Worm (Caenorhabditis elegans) whole organism, L4 larva: ENCODE measurements around the gene C28C12.11.
A peak's percentile ranks its signal among the peaks of the same experiment; 100 is the strongest.

ENCODE experiments used
- D1046.2 ChIP-seq: fragments of 200-800 bp; sonication (Bioruptor generic); IDR thresholded peaks from 2 replicates; pipeline ENCODE4 v1.3.6; 2022; ENCODE audit warnings: missing genetic modification characterization, missing compliant biosample characterization
- F10B5.3 ChIP-seq: sonication (generic microtip); optimal IDR thresholded peaks from 2 replicates; lab custom pipeline; 2016; ENCODE audit warnings: mild to moderate bottlenecking, missing genetic modification characterization, missing compliant biosample characterization
- F44E2.7 ChIP-seq: fragments of 200-800 bp; sonication (Bioruptor generic); IDR thresholded peaks from 2 replicates; pipeline ENCODE4 v2.1.2; 2022; ENCODE audit warnings: missing genetic modification characterization, missing compliant biosample characterization
- F49E8.2 ChIP-seq: sonication (generic microtip); optimal IDR thresholded peaks from 2 replicates; lab custom pipeline; 2016; ENCODE audit warnings: missing compliant biosample characterization, mild to moderate bottlenecking, missing genetic modification characterization, borderline replicate concordance
- T20F7.1 ChIP-seq: fragments of 200-800 bp; sonication (Bioruptor generic); optimal IDR thresholded peaks from 2 replicates; lab custom pipeline; 2018; ENCODE audit warnings: mild to moderate bottlenecking, missing genetic modification characterization, missing compliant biosample characterization
- T26A8.4 ChIP-seq: fragments of 200-800 bp; sonication (Bioruptor generic); IDR thresholded peaks from 2 replicates; pipeline ENCODE4 v1.3.6; 2022; ENCODE audit warnings: missing genetic modification characterization, missing compliant biosample characterization
- ZK546.5 ChIP-seq, 2 experiments: sonication (generic microtip); optimal IDR thresholded peaks; 2 replicates each; lab custom pipeline; 2017; ENCODE audit warnings: missing biosample characterization in 2 of 2, missing genetic modification characterization in 2 of 2
- ama-1 ChIP-seq: fragments of 150-350 bp; optimal IDR thresholded peaks from 2 replicates; lab custom pipeline; 2014; ENCODE audit warnings: inconsistent platforms, mixed read lengths
- arid-1 ChIP-seq: fragments of 200-800 bp; sonication (Bioruptor generic); conservative IDR thresholded peaks from 2 replicates; pipeline ENCODE4 v1.3.6; 2022; ENCODE audit warnings: missing genetic modification reagents, missing genetic modification characterization, missing compliant biosample characterization
- attf-4 ChIP-seq: sonication (generic microtip); optimal IDR thresholded peaks from 3 replicates; lab custom pipeline; 2017; ENCODE audit warnings: missing biosample characterization, missing genetic modification characterization
- ceh-32 ChIP-seq: sonication (generic microtip); optimal IDR thresholded peaks from 2 replicates; lab custom pipeline; 2016; ENCODE audit warnings: mild to moderate bottlenecking, missing genetic modification characterization, missing compliant biosample characterization; ENCODE audit not compliant: poor library complexity
- ces-1 ChIP-seq: fragments of 150-350 bp; sonication (generic microtip); optimal IDR thresholded peaks from 4 replicates; lab custom pipeline; 2014; ENCODE audit warnings: missing biosample characterization, missing genetic modification reagents, missing genetic modification characterization
- cey-2 ChIP-seq: sonication (generic microtip); optimal IDR thresholded peaks from 3 replicates; lab custom pipeline; 2017; ENCODE audit warnings: missing genetic modification characterization, mild to moderate bottlenecking, missing compliant biosample characterization, antibody characterized with exemption, borderline replicate concordance; ENCODE audit not compliant: insufficient read depth
- dpl-1 ChIP-seq: fragments of 150-350 bp; optimal IDR thresholded peaks from 2 replicates; lab custom pipeline; 2014; ENCODE audit warnings: missing biosample characterization, missing genetic modification reagents, missing genetic modification characterization
- dve-1 ChIP-seq: sonication (generic microtip); optimal IDR thresholded peaks from 2 replicates; lab custom pipeline; 2017; ENCODE audit warnings: antibody characterized with exemption, mild to moderate bottlenecking, missing genetic modification characterization, missing compliant biosample characterization; ENCODE audit not compliant: insufficient read depth
- egl-43 ChIP-seq: fragments of 200-800 bp; sonication (Bioruptor generic); IDR thresholded peaks from 2 replicates; pipeline ENCODE4 v1.3.6; 2022; ENCODE audit warnings: missing genetic modification reagents, missing genetic modification characterization, missing compliant biosample characterization
- fos-1 ChIP-seq: fragments of 150-350 bp; optimal IDR thresholded peaks from 2 replicates; lab custom pipeline; 2014; ENCODE audit warnings: missing biosample characterization, missing genetic modification characterization
- hlh-11 ChIP-seq: fragments of 200-800 bp; sonication (Bioruptor generic); optimal IDR thresholded peaks from 2 replicates; lab custom pipeline; 2018; ENCODE audit warnings: mild to moderate bottlenecking, missing genetic modification characterization, missing compliant biosample characterization
- jun-1 ChIP-seq: fragments of 150-350 bp; optimal IDR thresholded peaks from 2 replicates; lab custom pipeline; 2014; ENCODE audit warnings: missing biosample characterization, missing genetic modification reagents, missing genetic modification characterization
- lim-7 ChIP-seq: fragments of 200-800 bp; sonication (Bioruptor generic); IDR thresholded peaks from 2 replicates; pipeline ENCODE4 v1.3.6; 2022; ENCODE audit warnings: missing genetic modification characterization, missing compliant biosample characterization
- lin-1 ChIP-seq: fragments of 200-800 bp; sonication (Bioruptor generic); IDR thresholded peaks from 2 replicates; pipeline ENCODE4 v1.3.6; 2022; ENCODE audit warnings: missing genetic modification reagents, missing genetic modification characterization, missing compliant biosample characterization
- lir-3 ChIP-seq: sonication (generic microtip); optimal IDR thresholded peaks from 2 replicates; lab custom pipeline; 2016; ENCODE audit warnings: mild to moderate bottlenecking, missing genetic modification characterization, missing compliant biosample characterization
- lsy-2 ChIP-seq, 2 experiments: fragments of 150-350 bp in 1 of 2; sonication (generic microtip) in 1 of 2; optimal IDR thresholded peaks; 2 replicates each; lab custom pipeline; 2014 to 2017; ENCODE audit warnings: missing biosample characterization in 2 of 2, missing genetic modification characterization in 2 of 2
- madf-9 ChIP-seq: fragments of 200-800 bp; sonication (Bioruptor generic); conservative IDR thresholded peaks from 2 replicates; pipeline ENCODE4 v1.3.6; 2022; ENCODE audit warnings: missing genetic modification reagents, missing genetic modification characterization, missing compliant biosample characterization
- mdl-1 ChIP-seq, 2 experiments: fragments of 150-350 bp in 1 of 2; sonication (generic microtip) in 1 of 2; optimal IDR thresholded peaks; 2 replicates each; lab custom pipeline; 2014 to 2017; ENCODE audit warnings: missing biosample characterization in 2 of 2, missing genetic modification characterization in 2 of 2
- mdt-29 ChIP-seq: fragments of 200-800 bp; sonication (Bioruptor generic); IDR thresholded peaks from 2 replicates; pipeline ENCODE4 v1.3.6; 2022; ENCODE audit warnings: missing genetic modification reagents, missing genetic modification characterization, missing compliant biosample characterization
- mes-2 ChIP-seq: sonication (generic microtip); optimal IDR thresholded peaks from 2 replicates; lab custom pipeline; 2016; ENCODE audit warnings: missing genotype, mild to moderate bottlenecking, missing genetic modification characterization, missing compliant biosample characterization; ENCODE audit not compliant: poor library complexity, severe bottlenecking
- mxl-2 ChIP-seq: fragments of 200-800 bp; sonication (Bioruptor generic); conservative IDR thresholded peaks from 2 replicates; pipeline ENCODE4 v1.3.6; 2022; ENCODE audit warnings: missing genetic modification reagents, missing genetic modification characterization, missing compliant biosample characterization
- mxl-3 ChIP-seq: fragments of 200-800 bp; sonication (Bioruptor generic); optimal IDR thresholded peaks from 2 replicates; lab custom pipeline; 2018; ENCODE audit warnings: mild to moderate bottlenecking, missing genetic modification characterization, missing compliant biosample characterization
- nhr-10 ChIP-seq: fragments of 150-350 bp; optimal IDR thresholded peaks from 2 replicates; lab custom pipeline; 2014; ENCODE audit warnings: missing biosample characterization, missing genetic modification characterization
- nhr-11 ChIP-seq: fragments of 150-350 bp; optimal IDR thresholded peaks from 2 replicates; lab custom pipeline; 2014; ENCODE audit warnings: missing biosample characterization, missing genetic modification characterization
- nhr-6 ChIP-seq: fragments of 150-350 bp; optimal IDR thresholded peaks from 2 replicates; lab custom pipeline; 2014; ENCODE audit warnings: missing biosample characterization, missing genetic modification characterization
- nhr-76 ChIP-seq: fragments of 150-350 bp; optimal IDR thresholded peaks from 2 replicates; lab custom pipeline; 2014; ENCODE audit warnings: missing biosample characterization, missing genetic modification characterization
- pha-4 ChIP-seq, 2 experiments: fragments of 150-350 bp in 1 of 2; fragments of 200-800 bp in 1 of 2; sonication (Bioruptor generic) in 1 of 2; IDR thresholded peaks in 1 of 2; optimal IDR thresholded peaks in 1 of 2; 2 replicates each; pipeline versions ENCODE4 v1.3.6 to Lab custom; 2014 to 2022; ENCODE audit warnings: missing genetic modification characterization in 2 of 2, missing genetic modification reagents in 2 of 2, missing biosample characterization in 1 of 2, missing compliant biosample characterization in 1 of 2
- rbr-2 ChIP-seq: sonication (generic microtip); optimal IDR thresholded peaks from 2 replicates; lab custom pipeline; 2016; ENCODE audit warnings: missing genotype, missing genetic modification characterization, missing compliant biosample characterization
- sdz-12 ChIP-seq: fragments of 200-800 bp; sonication (Bioruptor generic); optimal IDR thresholded peaks from 2 replicates; lab custom pipeline; 2018; ENCODE audit warnings: mild to moderate bottlenecking, missing genetic modification characterization, missing compliant biosample characterization
- skn-1 ChIP-seq: fragments of 150-350 bp; optimal IDR thresholded peaks from 2 replicates; lab custom pipeline; 2014; ENCODE audit warnings: missing biosample characterization, missing genetic modification characterization
- snpc-1.2 ChIP-seq: fragments of 200-800 bp; sonication (Bioruptor generic); IDR thresholded peaks from 2 replicates; pipeline ENCODE4 v1.3.6; 2022; ENCODE audit warnings: missing genetic modification reagents, missing genetic modification characterization, missing compliant biosample characterization
- spr-1 ChIP-seq: sonication (generic microtip); optimal IDR thresholded peaks from 2 replicates; lab custom pipeline; 2016; ENCODE audit warnings: mild to moderate bottlenecking, missing genetic modification characterization, missing compliant biosample characterization
- tag-97 ChIP-seq: fragments of 200-800 bp; sonication (Bioruptor generic); IDR thresholded peaks from 2 replicates; pipeline ENCODE4 v1.3.6; 2022; ENCODE audit warnings: missing genetic modification characterization, missing compliant biosample characterization
- tra-1 ChIP-seq: fragments of 200-800 bp; sonication (Bioruptor generic); IDR thresholded peaks from 2 replicates; pipeline ENCODE4 v1.3.6; 2022; ENCODE audit warnings: missing genetic modification reagents, missing genetic modification characterization, missing compliant biosample characterization
- unc-39 ChIP-seq: sonication (generic microtip); optimal IDR thresholded peaks from 2 replicates; lab custom pipeline; 2017; ENCODE audit warnings: missing biosample characterization, missing genetic modification characterization
- unc-62 ChIP-seq, 3 experiments: fragments of 150-350 bp in 1 of 3; sonication (generic microtip); optimal IDR thresholded peaks in 2 of 3; peaks in 1 of 3; 1 replicate in 1 of 3; 2 replicates in 2 of 3; lab custom pipeline; 2014 to 2017; ENCODE audit warnings: missing biosample characterization in 3 of 3, missing genetic modification characterization in 3 of 3, missing genetic modification reagents in 3 of 3, missing genotype in 1 of 3
- zfp-2 ChIP-seq: sonication (generic microtip); optimal IDR thresholded peaks from 2 replicates; lab custom pipeline; 2016; ENCODE audit warnings: mild to moderate bottlenecking, missing genetic modification characterization, missing compliant biosample characterization
- zip-11 ChIP-seq: fragments of 200-800 bp; sonication (Bioruptor generic); IDR thresholded peaks from 2 replicates; pipeline ENCODE4 v1.3.6; 2022; ENCODE audit warnings: missing genetic modification characterization, missing compliant biosample characterization
- zip-2 ChIP-seq: fragments of 150-350 bp; optimal IDR thresholded peaks from 2 replicates; lab custom pipeline; 2014; ENCODE audit warnings: missing biosample characterization, missing genetic modification characterization
- ztf-11 ChIP-seq: fragments of 150-350 bp; optimal IDR thresholded peaks from 2 replicates; lab custom pipeline; 2014; ENCODE audit warnings: missing biosample characterization, missing genetic modification characterization

C28C12.11 gene

DNA sequence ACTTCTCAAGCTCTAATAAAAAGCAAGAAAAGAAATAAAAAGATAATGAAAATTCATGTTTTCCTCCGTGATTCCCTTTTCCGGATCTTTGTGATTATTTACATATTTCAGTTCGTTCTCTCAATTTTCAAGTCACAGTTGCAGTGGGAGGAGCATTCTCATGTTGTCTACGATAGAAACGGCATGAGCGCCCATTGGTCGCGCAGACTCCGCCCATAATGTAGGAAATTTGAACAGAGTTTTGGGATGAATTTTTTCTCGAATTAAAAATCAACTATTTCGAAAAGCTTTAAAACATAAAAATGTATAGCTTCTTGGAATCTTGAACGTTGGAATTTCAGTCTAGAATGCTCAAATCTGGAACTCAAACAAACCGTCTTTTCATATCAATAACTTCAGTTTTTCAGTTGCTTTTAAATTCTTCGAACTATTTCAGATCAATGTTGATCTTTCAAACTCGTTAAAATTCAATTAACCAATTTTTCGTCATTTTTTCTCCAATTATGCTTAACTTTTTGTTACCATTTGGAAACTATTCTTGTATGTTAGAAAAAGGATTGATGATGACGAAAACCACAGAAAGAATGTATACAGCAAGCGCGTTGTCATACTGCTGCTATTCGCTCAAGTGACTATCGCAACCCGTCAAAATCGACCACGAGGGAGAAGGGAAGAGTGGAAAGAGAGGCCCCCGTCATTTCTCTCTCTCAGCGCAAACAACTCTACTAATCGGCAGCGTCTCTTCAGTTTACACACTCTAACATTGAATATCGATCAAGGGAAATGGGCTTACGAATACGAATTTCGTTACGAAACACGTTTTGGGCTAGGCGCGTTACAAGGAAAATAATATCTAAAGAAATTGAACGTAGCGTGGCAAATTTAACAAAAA is 42.0 kb upstream of the C28C12.11 start (continued):
- TF ChIP-seq pha-4 (GFP tag; IDR thresholded peaks at IDR 0.05; lab: Robert Waterston, UW): peak; percentile 60
- peak; percentile 10 for TF ChIP-seq pha-4 (tag; optimal IDR thresholded peaks at IDR 0.05; lab: Kevin White, UChicago)
- peak; percentile 45 for TF ChIP-seq T20F7.1 (GFP tag; lab: Kevin White, UChicago)
- peak; percentile 70 for TF ChIP-seq lin-1 (GFP tag; lab: Robert Waterston, UW)
- TF ChIP-seq dpl-1 (GFP tag; lab: Kevin White, UChicago): peak; percentile 32
- no peak for TF ChIP-seq tag-97 (GFP tag; lab: Robert Waterston, UW)
- TF ChIP-seq T26A8.4 (GFP tag; lab: Robert Waterston, UW): no peak
- TF ChIP-seq nhr-76 (tag; lab: Kevin White, UChicago): no peak
- peak; percentile 51 for TF ChIP-seq nhr-11 (tag; lab: Kevin White, UChicago)
- peak; percentile 83 for TF ChIP-seq mes-2
- TF ChIP-seq snpc-1.2 (GFP tag; lab: Robert Waterston, UW): peak; percentile 24; the same call in 1 of the 2 replicates
- peak; percentile 93 for TF ChIP-seq mxl-3 (GFP tag; lab: Kevin White, UChicago)
- TF ChIP-seq lim-7 (GFP tag; lab: Robert Waterston, UW): no peak; the same call in 1 of the 2 replicates
- TF ChIP-seq F10B5.3 (tag; lab: Kevin White, UChicago): no peak
- peak; percentile 49 for TF ChIP-seq spr-1 (tag; lab: Kevin White, UChicago)
- peak; percentile 24 for TF ChIP-seq rbr-2 (tag; lab: Kevin White, UChicago)
- no peak for TF ChIP-seq unc-39 (tag; lab: Kevin White, UChicago)
- TF ChIP-seq tra-1 (GFP tag; lab: Robert Waterston, UW): peak; percentile 34; the same call in 1 of the 2 replicates
- TF ChIP-seq zfp-2: no peak
- peak; percentile 82 for TF ChIP-seq arid-1 (GFP tag; lab: Robert Waterston, UW)
- TF ChIP-seq madf-9 (GFP tag; lab: Robert Waterston, UW): peak; percentile 29; the same call in 1 of the 2 replicates
- TF ChIP-seq nhr-10: no peak
- TF ChIP-seq fos-1 (tag; lab: Kevin White, UChicago): no peak
- no peak for TF ChIP-seq ZK546.5 (tag; optimal IDR thresholded peaks at IDR 0.05; lab: Kevin White, UChicago)
- no peak for TF ChIP-seq ces-1 (GFP tag; lab: Kevin White, UChicago)
- peak; percentile 38 for TF ChIP-seq nhr-6 (tag; lab: Kevin White, UChicago)
- peak; percentile 96 for TF ChIP-seq ama-1 (lab: Kevin White, UChicago)
- no peak for TF ChIP-seq skn-1 (tag; lab: Kevin White, UChicago)
- no peak for TF ChIP-seq ceh-32 (tag; lab: Kevin White, UChicago)
- TF ChIP-seq mdt-29 (GFP tag; lab: Robert Waterston, UW): peak; percentile 9
- no peak for TF ChIP-seq attf-4 (tag; lab: Kevin White, UChicago)
- TF ChIP-seq egl-43 (GFP tag; lab: Robert Waterston, UW): peak; percentile 73
- peak; percentile 61 to 91 for TF ChIP-seq mdl-1 (tag; optimal IDR thresholded peaks at IDR 0.05; lab: Kevin White, UChicago)
- 0 out of 2 replicates have a peak, but pooled peaks have one; percentile 15 for TF ChIP-seq zip-11 (GFP tag; lab: Robert Waterston, UW)
- TF ChIP-seq lsy-2 (tag; optimal IDR thresholded peaks at IDR 0.05; lab: Kevin White, UChicago): peak; percentile 62 to 89
- TF ChIP-seq dve-1 (tag; lab: Kevin White, UChicago): peak; percentile 61
- peak; percentile 20 for TF ChIP-seq sdz-12
- TF ChIP-seq unc-62 (GFP tag; optimal IDR thresholded peaks at IDR 0.05 in 1 of 2; lab: Kevin White, UChicago): peak in 1 of 2 experiments; percentile 93
- TF ChIP-seq unc-62 (tag; optimal IDR thresholded peaks at IDR 0.05; lab: Kevin White, UChicago): peak; percentile 15
- TF ChIP-seq mxl-2 (GFP tag; lab: Robert Waterston, UW): no peak
- TF ChIP-seq jun-1 (tag; lab: Kevin White, UChicago): no peak
- TF ChIP-seq hlh-11 (tag; lab: Kevin White, UChicago): peak; percentile 79
- TF ChIP-seq lir-3 (tag; lab: Kevin White, UChicago): no peak
- no peak for TF ChIP-seq F49E8.2 (tag; lab: Kevin White, UChicago)
- TF ChIP-seq cey-2 (tag; lab: Kevin White, UChicago): no peak
- no peak for TF ChIP-seq zip-2 (tag; lab: Kevin White, UChicago)
- no peak for TF ChIP-seq ztf-11 (tag; lab: Kevin White, UChicago)
- TF ChIP-seq D1046.2 (GFP tag; lab: Robert Waterston, UW): peak; percentile 71; the same call in 1 of the 2 replicates
- TF ChIP-seq F44E2.7: no peak
